Fruit fly (Drosophila melanogaster): ENCODE measurements around the gene CG46320.
A peak's percentile ranks its signal among the peaks of the same experiment; 100 is the strongest.

The CG46320 gene

dm6 chr3L:5779476-5780401 lies 115.8 kb downstream of the CG46320 start, which contains the start of the genes Myt1, PGRP-LD and Pmi (continued):
- TF ChIP-seq nerfin-2 (GFP tag; IDR thresholded peaks at IDR 0.05; ENCODE audit: partially characterized antibody) (no peak), CG34376 (GFP tag; optimal IDR thresholded peaks at IDR 0.05) (no peak), Oaz (GFP tag; IDR thresholded peaks at IDR 0.05) (no peak), CG13296 (GFP tag; optimal IDR thresholded peaks at IDR 0.05) (no peak), CG10979 (tag; optimal IDR thresholded peaks at IDR 0.05) (no peak), CG16779 (GFP tag; IDR thresholded peaks at IDR 0.05) (no peak), Dbx (GFP tag; IDR thresholded peaks at IDR 0.05) (no peak), CG10267 (tag; optimal IDR thresholded peaks at IDR 0.05) (no peak), CG8359 (GFP tag; optimal IDR thresholded peaks at IDR 0.05; ENCODE audit: borderline replicate concordance) (no peak), CG7271 (tag; optimal IDR thresholded peaks at IDR 0.05) (no peak), CG30403 (GFP tag; optimal IDR thresholded peaks at IDR 0.05) (peak; percentile 13), tx (GFP tag; optimal IDR thresholded peaks at IDR 0.05) (no peak), YL-1 (GFP tag; optimal IDR thresholded peaks at IDR 0.05) (peak; percentile 26), CG1603 (tag; optimal IDR thresholded peaks at IDR 0.05) (no peak), pros (GFP tag; optimal IDR thresholded peaks at IDR 0.05) (peak; percentile 39), fd96Cb (tag; optimal IDR thresholded peaks at IDR 0.05) (no peak), Ets65A (GFP tag) (no peak), chm (GFP tag; IDR thresholded peaks at IDR 0.05) (no peak), CG12942 (GFP tag; optimal IDR thresholded peaks at IDR 0.05) (no peak), her (GFP tag; optimal IDR thresholded peaks at IDR 0.05) (no peak), CG17186 (GFP tag; optimal IDR thresholded peaks at IDR 0.05) (no peak), CG15696 (tag; optimal IDR thresholded peaks at IDR 0.05) (no peak), CG9797 (GFP tag; optimal IDR thresholded peaks at IDR 0.05) (peak; percentile 70), CG4617 (GFP tag; optimal IDR thresholded peaks at IDR 0.05; ENCODE audit: borderline replicate concordance) (peak; percentile 21), CG14014 (GFP tag; IDR thresholded peaks at IDR 0.05) (no peak), CG2875 (GFP tag; optimal IDR thresholded peaks at IDR 0.05) (no peak), CG15011 (GFP tag; optimal IDR thresholded peaks at IDR 0.05) (no peak), CG14667 (GFP tag; IDR thresholded peaks at IDR 0.05) (no peak), bab2 (GFP tag; optimal IDR thresholded peaks at IDR 0.05) (no peak), CG11560 (tag; IDR thresholded peaks at IDR 0.05) (no peak), org-1 (GFP tag; optimal IDR thresholded peaks at IDR 0.05) (no peak), pfk (GFP tag; optimal IDR thresholded peaks at IDR 0.05) (no peak), sima (GFP tag; optimal IDR thresholded peaks at IDR 0.05) (no peak), oc (tag; optimal IDR thresholded peaks at IDR 0.05) (no peak), MBD-R2 (GFP tag; IDR thresholded peaks at IDR 0.05) (peak; percentile 33; the same call in 1 of the 2 replicates), Hr3 (GFP tag; optimal IDR thresholded peaks at IDR 0.05) (no peak), zf30C (GFP tag; optimal IDR thresholded peaks at IDR 0.05) (no peak), GATAe (GFP tag; conservative IDR thresholded peaks at IDR 0.05) (no peak), Dp (GFP tag; optimal IDR thresholded peaks at IDR 0.05) (peak; percentile 86), CG17912 (GFP tag; optimal IDR thresholded peaks at IDR 0.05) (no peak), CG12104 (GFP tag; optimal IDR thresholded peaks at IDR 0.05) (no peak), CG11085 (GFP tag; IDR thresholded peaks at IDR 0.05) (no peak), CG8388 (GFP tag; optimal IDR thresholded peaks at IDR 0.05) (no peak), grau (tag; optimal IDR thresholded peaks at IDR 0.05) (no peak), MESR4 (GFP tag; optimal IDR thresholded peaks at IDR 0.05) (peak; percentile 60), eyg (GFP tag; optimal IDR thresholded peaks at IDR 0.05) (no peak), CG18011 (GFP tag; optimal IDR thresholded peaks at IDR 0.05) (no peak), crc (GFP tag; optimal IDR thresholded peaks at IDR 0.05) (no peak), CG17829 (tag; optimal IDR thresholded peaks at IDR 0.05) (no peak)
